Worm (Caenorhabditis elegans): ENCODE measurements around the gene npr-25.

The npr-25 gene

ce11 chrV:11375150-11375792 is 22.5 kb upstream of the npr-25 start, which contains the start of gene cnb-1 (continued):
- TF ChIP-seq elt-3 (tag; optimal IDR thresholded peaks at IDR 0.05) (no peak), lir-3 (tag; optimal IDR thresholded peaks at IDR 0.05; ENCODE audit: poor library complexity) (peak; percentile 62), ztf-11 (tag; optimal IDR thresholded peaks at IDR 0.05) (peak in 1 of 2 experiments; percentile 7), fkh-8 (tag; optimal IDR thresholded peaks at IDR 0.05) (peak; percentile 78), xbp-1 (tag; optimal IDR thresholded peaks at IDR 0.05) (peak; percentile 60), isw-1 (GFP tag; IDR thresholded peaks at IDR 0.05) (peak; percentile 41), nhr-12 (tag; optimal IDR thresholded peaks at IDR 0.05) (no peak), nhr-47 (tag; optimal IDR thresholded peaks at IDR 0.05) (peak; percentile 80), lin-13 (GFP tag; optimal IDR thresholded peaks at IDR 0.05) (peak; percentile 19), nhr-20 (tag; optimal IDR thresholded peaks at IDR 0.05) (peak; percentile 59), ceh-90 (tag; optimal IDR thresholded peaks at IDR 0.05) (no peak), ets-5 (GFP tag; IDR thresholded peaks at IDR 0.05) (no peak), swsn-7 (tag; optimal IDR thresholded peaks at IDR 0.05) (peak; percentile 83), unc-86 (tag; optimal IDR thresholded peaks at IDR 0.05) (peak; percentile 81), elt-2 (tag; optimal IDR thresholded peaks at IDR 0.05) (peak; percentile 35), mdl-1 (tag; optimal IDR thresholded peaks at IDR 0.05) (peak in 1 of 2 experiments; percentile 37), skn-1 (tag; optimal IDR thresholded peaks at IDR 0.05) (peak; percentile 63), nhr-237 (tag; optimal IDR thresholded peaks at IDR 0.05) (no peak), sox-4 (tag; optimal IDR thresholded peaks at IDR 0.05) (peak; percentile 31), ces-1 (GFP tag; optimal IDR thresholded peaks at IDR 0.05) (no peak), aha-1 (tag; optimal IDR thresholded peaks at IDR 0.05) (peak; percentile 10), mep-1 (tag; optimal IDR thresholded peaks at IDR 0.05) (peak; percentile 79), C16A3.4 (tag; optimal IDR thresholded peaks at IDR 0.05) (no peak), mef-2 (tag; optimal IDR thresholded peaks at IDR 0.05) (no peak), ztf-4 (tag; optimal IDR thresholded peaks at IDR 0.05) (no peak), efl-1 (optimal IDR thresholded peaks at IDR 0.05) (peak; percentile 74 to 85), efl-1 (GFP tag; optimal IDR thresholded peaks at IDR 0.05 in 1 of 2) (peak; percentile 39 to 93), alr-1 (tag; optimal IDR thresholded peaks at IDR 0.05; ENCODE audit: borderline replicate concordance) (no peak), egl-27 (tag; optimal IDR thresholded peaks at IDR 0.05) (no peak), unc-30 (tag; optimal IDR thresholded peaks at IDR 0.05) (no peak), ceh-8 (GFP tag; optimal IDR thresholded peaks at IDR 0.05) (no peak), dsc-1 (tag; optimal IDR thresholded peaks at IDR 0.05) (peak; percentile 94), fkh-4 (tag; optimal IDR thresholded peaks at IDR 0.05; ENCODE audit: borderline replicate concordance) (peak; percentile 63), snu-23 (GFP tag; optimal IDR thresholded peaks at IDR 0.05) (peak; percentile 82), irx-1 (tag; optimal IDR thresholded peaks at IDR 0.05) (peak; percentile 55), snpc-4 (tag; optimal IDR thresholded peaks at IDR 0.05) (peak; percentile 55), pax-3 (tag; optimal IDR thresholded peaks at IDR 0.05) (no peak), vab-15 (tag; optimal IDR thresholded peaks at IDR 0.05) (no peak), ceh-88 (GFP tag; IDR thresholded peaks at IDR 0.05) (no peak), lin-35 (GFP tag; optimal IDR thresholded peaks at IDR 0.05) (peak; percentile 48 to 58), nhr-19 (GFP tag; conservative IDR thresholded peaks at IDR 0.05) (peak; percentile 62), rnt-1 (tag; optimal IDR thresholded peaks at IDR 0.05) (peak; percentile 58), fos-1 (tag; optimal IDR thresholded peaks at IDR 0.05) (peak; percentile 36), jun-1 (tag; optimal IDR thresholded peaks at IDR 0.05) (peak; percentile 56), blmp-1 (tag; optimal IDR thresholded peaks at IDR 0.05) (peak; percentile 24), lin-39 (tag; optimal IDR thresholded peaks at IDR 0.05) (no peak), nhr-71 (tag; optimal IDR thresholded peaks at IDR 0.05) (peak; percentile 88), pag-3 (tag; optimal IDR thresholded peaks at IDR 0.05; ENCODE audit: borderline replicate concordance, insufficient read depth) (no peak), nhr-76 (tag; optimal IDR thresholded peaks at IDR 0.05) (no peak), efl-3 (GFP tag; optimal IDR thresholded peaks at IDR 0.05) (no peak), unc-130 (tag; optimal IDR thresholded peaks at IDR 0.05) (no peak), nhr-85 (tag) (peak; percentile 77), aly-2 (tag; optimal IDR thresholded peaks at IDR 0.05) (peak; percentile 10)

Measured in whole organism, L1 larva.